Fruit fly (Drosophila melanogaster) whole organism, prepupa: ENCODE data around the gene CG10365.
A peak's percentile ranks its signal among the peaks of the same experiment; 100 is the strongest.

Source experiments
- Blimp-1 ChIP-seq: fragments of 200-800 bp; sonication (Bioruptor generic); optimal IDR thresholded peaks from 3 replicates; lab custom pipeline; 2017; ENCODE audit warnings: missing biosample characterization, missing genetic modification characterization, mild to moderate bottlenecking, moderate library complexity, missing genetic modification reagents
- CG10631 ChIP-seq: fragments of 200-800 bp; sonication (Bioruptor generic); optimal IDR thresholded peaks from 2 replicates; lab custom pipeline; 2016; ENCODE audit warnings: missing biosample characterization, missing genetic modification characterization
- CG10669 ChIP-seq: fragments of 200-800 bp; sonication (Bioruptor generic); optimal IDR thresholded peaks from 3 replicates; lab custom pipeline; 2018; ENCODE audit warnings: missing biosample characterization, mild to moderate bottlenecking, missing genetic modification characterization, moderate library complexity
- CG11294 ChIP-seq: fragments of 200-800 bp; sonication (Bioruptor generic); IDR thresholded peaks from 2 replicates; pipeline ENCODE4 v1.3.6; 2022; ENCODE audit warnings: missing biosample characterization, missing genetic modification characterization
- CG11762 ChIP-seq: fragments of 200-800 bp; sonication (Bioruptor generic); optimal IDR thresholded peaks from 3 replicates; lab custom pipeline; 2016; ENCODE audit warnings: missing biosample characterization, missing genetic modification characterization; ENCODE audit not compliant: insufficient read depth
- CG11902 ChIP-seq: fragments of 200-800 bp; sonication (Bioruptor generic); optimal IDR thresholded peaks from 3 replicates; lab custom pipeline; 2016; ENCODE audit warnings: missing biosample characterization, missing genetic modification characterization
- CG15336 ChIP-seq: fragments of 200-800 bp; sonication (Bioruptor generic); IDR thresholded peaks from 2 replicates; pipeline ENCODE4 v1.3.6; 2022; ENCODE audit warnings: missing biosample characterization, missing genetic modification characterization
- CG1621 ChIP-seq: fragments of 200-800 bp; sonication (Bioruptor generic); optimal IDR thresholded peaks from 3 replicates; lab custom pipeline; 2018; ENCODE audit warnings: missing biosample characterization, mild to moderate bottlenecking, missing genetic modification characterization
- CG3032 ChIP-seq: fragments of 200-800 bp; optimal IDR thresholded peaks from 2 replicates; lab custom pipeline; 2019; ENCODE audit warnings: missing biosample characterization, mild to moderate bottlenecking, missing genetic modification characterization, moderate library complexity
- CG31627 ChIP-seq: fragments of 200-800 bp; sonication (Bioruptor generic); optimal IDR thresholded peaks from 3 replicates; lab custom pipeline; 2016; ENCODE audit warnings: missing biosample characterization, missing genetic modification characterization
- CG32006 ChIP-seq: fragments of 200-800 bp; sonication (Bioruptor generic); optimal IDR thresholded peaks from 3 replicates; lab custom pipeline; 2017; ENCODE audit warnings: missing biosample characterization, mild to moderate bottlenecking, missing genetic modification characterization
- CG34406 ChIP-seq: fragments of 200-800 bp; sonication (Bioruptor generic); optimal IDR thresholded peaks from 3 replicates; lab custom pipeline; 2016; ENCODE audit warnings: missing biosample characterization, missing genetic modification characterization
- CG3919 ChIP-seq: fragments of 200-800 bp; sonication (Bioruptor generic); optimal IDR thresholded peaks from 3 replicates; lab custom pipeline; 2016; ENCODE audit warnings: missing biosample characterization, missing genetic modification characterization
- CG4318 ChIP-seq: fragments of 200-800 bp; sonication (Bioruptor generic); optimal IDR thresholded peaks from 3 replicates; lab custom pipeline; 2017; ENCODE audit warnings: missing biosample characterization, mild to moderate bottlenecking, missing genetic modification characterization
- CG6163 ChIP-seq: fragments of 200-800 bp; sonication (Bioruptor generic); IDR thresholded peaks from 3 replicates; pipeline ENCODE4 v1.3.6; 2022; ENCODE audit warnings: missing biosample characterization, missing genetic modification characterization
- CG6276 ChIP-seq: fragments of 200-800 bp; sonication (Bioruptor generic); optimal IDR thresholded peaks from 2 replicates; lab custom pipeline; 2017; ENCODE audit warnings: missing biosample characterization, mild to moderate bottlenecking, missing genetic modification characterization
- CG6792 ChIP-seq: fragments of 200-800 bp; sonication (Bioruptor generic); optimal IDR thresholded peaks from 3 replicates; lab custom pipeline; 2016; ENCODE audit warnings: missing biosample characterization, missing genetic modification characterization
- CG6854 ChIP-seq: fragments of 200-800 bp; sonication (Bioruptor generic); optimal IDR thresholded peaks from 2 replicates; lab custom pipeline; 2017; ENCODE audit warnings: missing biosample characterization, mild to moderate bottlenecking, missing genetic modification characterization
- CG7368 ChIP-seq: fragments of 200-800 bp; sonication (Bioruptor generic); optimal IDR thresholded peaks from 3 replicates; lab custom pipeline; 2016; ENCODE audit warnings: missing biosample characterization, missing genetic modification characterization
- CG8319 ChIP-seq: fragments of 200-800 bp; sonication (Bioruptor generic); optimal IDR thresholded peaks from 3 replicates; lab custom pipeline; 2016; ENCODE audit warnings: missing biosample characterization, missing genetic modification characterization
- CG8632 ChIP-seq: fragments of 200-800 bp; sonication (Bioruptor generic); optimal IDR thresholded peaks from 3 replicates; lab custom pipeline; 2016; ENCODE audit warnings: missing biosample characterization, missing genetic modification characterization
- CG9139 ChIP-seq: fragments of 200-800 bp; sonication (Bioruptor generic); optimal IDR thresholded peaks from 3 replicates; lab custom pipeline; 2017; ENCODE audit warnings: missing biosample characterization, mild to moderate bottlenecking, missing genetic modification characterization
- Eip78C ChIP-seq: fragments of 200-800 bp; sonication (Bioruptor generic); peaks from one replicate; lab custom pipeline; 2016; ENCODE audit warnings: missing biosample characterization, missing genetic modification characterization
- Eip93F ChIP-seq: fragments of 200-800 bp; sonication (Bioruptor generic); optimal IDR thresholded peaks from 2 replicates; lab custom pipeline; 2016; ENCODE audit warnings: missing biosample characterization, mild to moderate bottlenecking, missing genetic modification characterization
- Gug ChIP-seq: fragments of 200-800 bp; sonication (Bioruptor generic); IDR thresholded peaks from 2 replicates; pipeline ENCODE4 v1.3.6; 2022; ENCODE audit warnings: missing biosample characterization, missing genetic modification characterization
- Hr38 ChIP-seq: sonication (Bioruptor generic); optimal IDR thresholded peaks from 2 replicates; lab custom pipeline; 2016; ENCODE audit warnings: missing biosample characterization, missing genetic modification characterization
- Hr39 ChIP-seq: fragments of 200-800 bp; sonication (Bioruptor generic); optimal IDR thresholded peaks from 2 replicates; lab custom pipeline; 2016; ENCODE audit warnings: missing biosample characterization, missing genetic modification characterization
- Lpt ChIP-seq: fragments of 200-800 bp; sonication (Bioruptor generic); optimal IDR thresholded peaks from 3 replicates; lab custom pipeline; 2016; ENCODE audit warnings: missing biosample characterization, missing genetic modification characterization
- Met ChIP-seq: fragments of 200-800 bp; sonication (Bioruptor generic); optimal IDR thresholded peaks from 3 replicates; lab custom pipeline; 2016; ENCODE audit warnings: missing biosample characterization, missing genetic modification characterization
- OdsH ChIP-seq: fragments of 200-800 bp; sonication (Bioruptor generic); optimal IDR thresholded peaks from 3 replicates; lab custom pipeline; 2016; ENCODE audit warnings: missing biosample characterization, missing genetic modification characterization
- Smox ChIP-seq: fragments of 200-800 bp; sonication (Bioruptor generic); optimal IDR thresholded peaks from 3 replicates; lab custom pipeline; 2016; ENCODE audit warnings: missing biosample characterization, missing genetic modification characterization
- Sox102F ChIP-seq: fragments of 200-800 bp; sonication (Bioruptor generic); optimal IDR thresholded peaks from 2 replicates; lab custom pipeline; 2016; ENCODE audit warnings: missing biosample characterization, mild to moderate bottlenecking, missing genetic modification characterization
- Sox14 ChIP-seq: fragments of 200-800 bp; sonication (Bioruptor generic); optimal IDR thresholded peaks from 3 replicates; lab custom pipeline; 2016; ENCODE audit warnings: missing biosample characterization, missing genetic modification characterization
- achi ChIP-seq: fragments of 200-800 bp; sonication (Bioruptor generic); optimal IDR thresholded peaks from 3 replicates; lab custom pipeline; 2016; ENCODE audit warnings: missing biosample characterization, missing genetic modification characterization
- acj6 ChIP-seq: fragments of 200-800 bp; sonication (Bioruptor generic); optimal IDR thresholded peaks from 3 replicates; lab custom pipeline; 2016; ENCODE audit warnings: missing biosample characterization, missing genetic modification characterization
- cyc ChIP-seq: fragments of 200-800 bp; sonication (Bioruptor generic); optimal IDR thresholded peaks from 3 replicates; lab custom pipeline; 2016; ENCODE audit warnings: missing biosample characterization, missing genetic modification characterization
- dac ChIP-seq: fragments of 200-800 bp; sonication (Bioruptor generic); optimal IDR thresholded peaks from 2 replicates; lab custom pipeline; 2017; ENCODE audit warnings: missing biosample characterization, mild to moderate bottlenecking, missing genetic modification characterization
- dsx ChIP-seq: fragments of 200-800 bp; optimal IDR thresholded peaks from 3 replicates; lab custom pipeline; 2019; ENCODE audit warnings: missing biosample characterization, mild to moderate bottlenecking, missing genetic modification characterization, moderate library complexity; ENCODE audit not compliant: poor library complexity, severe bottlenecking
- eg ChIP-seq: fragments of 200-800 bp; sonication (Bioruptor generic); IDR thresholded peaks from 3 replicates; pipeline ENCODE4 v1.3.6; 2022; ENCODE audit warnings: missing biosample characterization, missing genetic modification characterization
- esn ChIP-seq: fragments of 200-800 bp; sonication (Bioruptor generic); optimal IDR thresholded peaks from 2 replicates; lab custom pipeline; 2016; ENCODE audit warnings: missing biosample characterization, mild to moderate bottlenecking, missing genetic modification characterization, moderate library complexity
- fd59A ChIP-seq: fragments of 200-800 bp; sonication (Bioruptor generic); optimal IDR thresholded peaks from 2 replicates; lab custom pipeline; 2017; ENCODE audit warnings: missing biosample characterization, mild to moderate bottlenecking, missing genetic modification characterization, missing genetic modification reagents
- fkh ChIP-seq: fragments of 200-800 bp; sonication (Bioruptor generic); optimal IDR thresholded peaks from 3 replicates; lab custom pipeline; 2017; ENCODE audit warnings: missing biosample characterization, mild to moderate bottlenecking, missing genetic modification characterization, moderate library complexity
- pdm3 ChIP-seq: fragments of 200-800 bp; sonication (Bioruptor generic); optimal IDR thresholded peaks from 3 replicates; lab custom pipeline; 2016; ENCODE audit warnings: missing biosample characterization, missing genetic modification characterization
- salr ChIP-seq, 2 experiments: fragments of 200-800 bp; sonication (Bioruptor generic); optimal IDR thresholded peaks; 3 replicates each; lab custom pipeline; 2016 to 2018; ENCODE audit warnings: missing biosample characterization in 2 of 2, missing genetic modification characterization in 2 of 2, mild to moderate bottlenecking in 1 of 2
- spab ChIP-seq: fragments of 200-800 bp; sonication (Bioruptor generic); optimal IDR thresholded peaks from 2 replicates; lab custom pipeline; 2017; ENCODE audit warnings: missing biosample characterization, mild to moderate bottlenecking, missing genetic modification characterization, missing genetic modification reagents
- ss ChIP-seq, 2 experiments: fragments of 200-800 bp; sonication (Bioruptor generic); optimal IDR thresholded peaks; 2 replicates in 1 of 2; 3 replicates in 1 of 2; lab custom pipeline; 2017 to 2018; ENCODE audit warnings: mild to moderate bottlenecking in 2 of 2, missing biosample characterization in 2 of 2, missing genetic modification characterization in 2 of 2, moderate library complexity in 1 of 2
- svp ChIP-seq: fragments of 200-800 bp; sonication (Bioruptor generic); peaks from one replicate; lab custom pipeline; 2016; ENCODE audit warnings: missing biosample characterization, missing genetic modification characterization
- topi ChIP-seq: fragments of 200-800 bp; sonication (Bioruptor generic); optimal IDR thresholded peaks from 3 replicates; lab custom pipeline; 2016; ENCODE audit warnings: missing biosample characterization, missing genetic modification characterization
- vri ChIP-seq: fragments of 200-800 bp; sonication (Bioruptor generic); optimal IDR thresholded peaks from 3 replicates; lab custom pipeline; 2016; ENCODE audit warnings: missing biosample characterization, mild to moderate bottlenecking, missing genetic modification characterization

Gene CG10365

DNA sequence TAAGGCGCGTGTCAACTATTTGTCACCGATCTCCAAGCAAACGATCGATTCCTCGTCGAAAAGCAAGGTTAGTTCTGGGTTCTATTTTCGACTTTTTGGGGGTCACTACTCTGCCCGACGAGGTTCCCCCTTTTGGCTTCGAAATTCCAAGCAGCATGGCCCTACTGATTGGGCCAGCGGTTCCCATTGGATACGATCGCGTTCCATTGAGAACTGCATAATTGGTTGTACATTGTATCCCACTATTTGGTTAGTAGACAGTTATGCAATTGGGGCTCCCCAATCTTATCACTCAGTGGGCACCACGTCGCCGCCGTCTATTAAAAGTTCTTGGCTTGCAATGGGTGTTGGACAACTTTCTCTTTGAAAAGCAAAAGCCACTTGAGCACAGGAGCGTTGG lies 10.6 kb downstream of the CG10365 start:
- no peak for TF ChIP-seq CG34406 (GFP tag; lab: Kevin White, UChicago)

DNA sequence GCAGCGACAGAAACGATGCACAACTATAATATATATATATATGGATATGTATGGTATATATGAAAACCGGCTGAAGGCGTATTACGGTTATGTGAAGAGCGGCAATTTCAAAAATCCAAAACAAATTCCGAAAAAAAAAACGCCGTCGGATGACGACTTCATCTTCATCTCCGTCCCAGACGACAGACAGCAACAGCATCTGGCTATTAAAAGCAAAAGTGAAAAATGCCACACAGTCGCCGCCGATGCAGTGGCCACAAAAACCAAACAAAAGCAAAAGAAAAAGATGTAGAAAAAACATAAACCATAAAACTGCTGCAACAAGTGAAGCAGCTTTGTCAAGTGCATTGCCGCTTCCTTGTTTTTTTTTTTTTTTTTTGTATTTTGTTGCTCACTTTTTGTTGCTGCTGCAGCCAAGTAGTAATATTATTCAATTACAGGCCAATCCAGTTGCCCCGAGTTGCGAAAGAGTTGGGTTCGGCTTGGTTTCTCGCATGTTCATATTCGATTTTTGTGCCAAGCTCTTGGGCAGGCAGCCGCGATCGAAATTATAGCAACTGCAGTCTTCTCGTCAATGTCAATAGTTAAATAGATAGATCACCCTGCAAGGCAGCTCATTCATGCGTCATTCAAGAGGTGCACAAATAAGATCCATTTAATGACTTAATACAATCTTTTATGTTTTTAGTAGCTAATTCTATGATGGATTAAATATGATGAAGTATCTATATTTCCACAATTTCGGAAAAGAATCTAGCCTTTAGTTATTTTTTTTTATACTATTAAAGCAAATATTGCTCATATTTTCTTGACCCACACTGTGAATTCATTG lies 11.7 kb downstream of the CG10365 start:
- TF ChIP-seq CG9139 (GFP tag; lab: Kevin White, UChicago) (peak; percentile 28), acj6 (GFP tag; lab: Kevin White, UChicago) (no peak), Sox102F (GFP tag; lab: Kevin White, UChicago) (no peak), Eip78C (GFP tag; lab: Kevin White, UChicago) (peak; percentile 61), topi (no peak), cyc (GFP tag; lab: Kevin White, UChicago) (no peak), CG10669 (GFP tag; lab: Kevin White, UChicago) (no peak), CG32006 (peak; percentile 76), CG31627 (GFP tag; lab: Kevin White, UChicago) (no peak), ss (GFP tag; optimal IDR thresholded peaks at IDR 0.05; lab: Kevin White, UChicago) (peak; percentile 15 to 44), CG4318 (GFP tag; lab: Kevin White, UChicago) (peak; percentile 29), eg (peak; percentile 65), fkh (no peak), CG3919 (GFP tag; lab: Kevin White, UChicago) (no peak), Eip93F (GFP tag; lab: Kevin White, UChicago) (no peak), Met (GFP tag; lab: Kevin White, UChicago) (no peak), CG1621 (no peak), Sox14 (GFP tag; lab: Kevin White, UChicago) (no peak), OdsH (GFP tag; lab: Kevin White, UChicago) (peak; percentile 26), salr (GFP tag; optimal IDR thresholded peaks at IDR 0.05; lab: Kevin White, UChicago) (peak in 1 of 2 experiments; percentile 38), Hr39 (no peak), esn (GFP tag; lab: Kevin White, UChicago) (no peak), CG15336 (GFP tag; lab: Robert Waterston, UW) (peak; percentile 62), svp (no peak), CG6276 (GFP tag; lab: Kevin White, UChicago) (peak; percentile 71), CG11762 (no peak), dsx (GFP tag; lab: Kevin White, UChicago) (peak; percentile 32), Smox (GFP tag; lab: Kevin White, UChicago) (no peak), achi (peak; percentile 40), CG7368 (GFP tag; lab: Kevin White, UChicago) (no peak), CG11902 (GFP tag; lab: Kevin White, UChicago) (no peak), dac (GFP tag; lab: Kevin White, UChicago) (peak; percentile 21), Gug (GFP tag; lab: Robert Waterston, UW) (no peak), Lpt (GFP tag; lab: Kevin White, UChicago) (peak; percentile 19), CG8632 (GFP tag; lab: Kevin White, UChicago) (peak; percentile 19), CG8319 (GFP tag; lab: Kevin White, UChicago) (no peak), fd59A (GFP tag; lab: Kevin White, UChicago) (no peak), CG3032 (tag; lab: Kevin White, UChicago) (no peak), CG6854 (GFP tag; lab: Kevin White, UChicago) (no peak), CG6792 (peak; percentile 40), spab (GFP tag; lab: Kevin White, UChicago) (peak; percentile 26), CG10631 (GFP tag; lab: Kevin White, UChicago) (no peak), vri (GFP tag; lab: Kevin White, UChicago) (no peak), CG11294 (GFP tag; lab: Robert Waterston, UW) (no peak), CG6163 (0 out of 3 replicates have a peak, but pooled peaks have one; percentile 36), Hr38 (GFP tag; lab: Kevin White, UChicago) (no peak), Blimp-1 (GFP tag; lab: Kevin White, UChicago) (no peak), pdm3 (GFP tag; lab: Kevin White, UChicago) (peak; percentile 23)
